Worm (Caenorhabditis elegans): ENCODE results near the gene T27D12.1.

- TF ChIP-seq Y79H2A.3 (GFP tag; conservative IDR thresholded peaks at IDR 0.05): peak; percentile 88
- peak; percentile 23 for TF ChIP-seq nhr-90 (tag; optimal IDR thresholded peaks at IDR 0.05)
- peak; percentile 45 for TF ChIP-seq snpc-4 (GFP tag; optimal IDR thresholded peaks at IDR 0.05)
- TF ChIP-seq snpc-4 (tag; optimal IDR thresholded peaks at IDR 0.05): peak in 2 of 4 experiments; percentile 15 to 18
- no peak for TF ChIP-seq ets-4 (GFP tag; optimal IDR thresholded peaks at IDR 0.05)
- TF ChIP-seq T26A5.8 (tag; optimal IDR thresholded peaks at IDR 0.05): peak; percentile 75
- peak; percentile 89 for TF ChIP-seq Y53G8AR.9 (GFP tag; conservative IDR thresholded peaks at IDR 0.05)
- 0 out of 2 replicates have a peak, but pooled peaks have one; percentile 31 for TF ChIP-seq K11D2.4 (GFP tag; IDR thresholded peaks at IDR 0.05)
- no peak for TF ChIP-seq snpc-1.3 (tag; optimal IDR thresholded peaks at IDR 0.05; ENCODE audit: insufficient read depth)
- TF ChIP-seq egl-18 (GFP tag; IDR thresholded peaks at IDR 0.05): 0 out of 2 replicates have a peak, but pooled peaks have one; percentile 18
- TF ChIP-seq pha-4 (tag; optimal IDR thresholded peaks at IDR 0.05): no peak
- 0 out of 2 replicates have a peak, but pooled peaks have one; percentile 25 for TF ChIP-seq egl-44 (GFP tag; IDR thresholded peaks at IDR 0.05)
- TF ChIP-seq unc-62 (GFP tag; optimal IDR thresholded peaks at IDR 0.05): no peak
- no peak for TF ChIP-seq gei-17 (GFP tag; optimal IDR thresholded peaks at IDR 0.05)
These were observed 38.3 kb downstream of the T27D12.1 start for ce11 chrII:11880456-11881353.
